Fruit fly (Drosophila melanogaster) whole organism, embryonic: Measurements from ENCODE around the gene CG6023.

Source experiments
- Abd-B ChIP-seq: fragments of 200-800 bp; sonication (Bioruptor generic); optimal IDR thresholded peaks from 2 replicates; lab custom pipeline; 2018; ENCODE audit warnings: missing biosample characterization, mild to moderate bottlenecking, missing genetic modification characterization, moderate library complexity
- B-H2 ChIP-seq: fragments of 200-800 bp; sonication (Bioruptor generic); optimal IDR thresholded peaks from 2 replicates; lab custom pipeline; 2018; ENCODE audit warnings: missing biosample characterization, mild to moderate bottlenecking, missing genetic modification characterization
- Blimp-1 ChIP-seq: fragments of 200-800 bp; sonication (Bioruptor generic); optimal IDR thresholded peaks from 3 replicates; lab custom pipeline; 2018; ENCODE audit warnings: missing biosample characterization, missing genetic modification characterization, mild to moderate bottlenecking, moderate library complexity, missing genetic modification reagents
- BtbVII ChIP-seq: fragments of 200-800 bp; sonication (Bioruptor generic); optimal IDR thresholded peaks from 3 replicates; lab custom pipeline; 2017; ENCODE audit warnings: missing biosample characterization, mild to moderate bottlenecking, missing genetic modification characterization
- CG10321 ChIP-seq: fragments of 200-800 bp; sonication (Bioruptor generic); IDR thresholded peaks from 2 replicates; pipeline ENCODE4 v1.3.6; 2022; ENCODE audit warnings: missing biosample characterization, missing genetic modification characterization
- CG11085 ChIP-seq: fragments of 200-800 bp; sonication (Bioruptor generic); IDR thresholded peaks from 2 replicates; pipeline ENCODE4 v1.3.6; 2022; ENCODE audit warnings: missing biosample characterization, missing genetic modification characterization
- CG11093 ChIP-seq: fragments of 200-800 bp; sonication (Bioruptor generic); IDR thresholded peaks from 3 replicates; pipeline ENCODE4 v1.3.6; 2022; ENCODE audit warnings: missing biosample characterization, missing genetic modification characterization
- CG12104 ChIP-seq: fragments of 200-800 bp; sonication (Bioruptor generic); optimal IDR thresholded peaks from 3 replicates; lab custom pipeline; 2016; ENCODE audit warnings: missing biosample characterization, missing genetic modification characterization
- CG15073 ChIP-seq: fragments of 200-800 bp; sonication (Bioruptor generic); optimal IDR thresholded peaks from 2 replicates; lab custom pipeline; 2016; ENCODE audit warnings: missing biosample characterization, missing genetic modification characterization
- CG1647 ChIP-seq: fragments of 200-800 bp; sonication (Bioruptor generic); optimal IDR thresholded peaks from 3 replicates; lab custom pipeline; 2016; ENCODE audit warnings: missing biosample characterization, missing genetic modification characterization
- CG3281 ChIP-seq: fragments of 200-800 bp; sonication (Bioruptor generic); optimal IDR thresholded peaks from 3 replicates; lab custom pipeline; 2017; ENCODE audit warnings: missing biosample characterization, mild to moderate bottlenecking, missing genetic modification characterization
- CG4730 ChIP-seq: fragments of 200-800 bp; sonication (Bioruptor generic); IDR thresholded peaks from 2 replicates; pipeline ENCODE4 v1.3.6; 2022; ENCODE audit warnings: missing biosample characterization, missing genetic modification characterization
- CG6272 ChIP-seq: fragments of 200-800 bp; sonication (Bioruptor generic); IDR thresholded peaks from 2 replicates; pipeline ENCODE4 v1.3.6; 2022; ENCODE audit warnings: missing biosample characterization, missing genetic modification characterization
- CG6791 ChIP-seq: fragments of 200-800 bp; sonication (Bioruptor generic); IDR thresholded peaks from 3 replicates; pipeline ENCODE4 v1.3.6; 2022; ENCODE audit warnings: missing biosample characterization, missing genetic modification characterization; ENCODE audit not compliant: partially characterized antibody
- CG7372 ChIP-seq: fragments of 200-800 bp; sonication (Bioruptor generic); IDR thresholded peaks from 2 replicates; pipeline ENCODE4 v1.3.6; 2022; ENCODE audit warnings: missing biosample characterization, missing genetic modification characterization
- CG7987 ChIP-seq: fragments of 200-800 bp; sonication (Bioruptor generic); optimal IDR thresholded peaks from 2 replicates; lab custom pipeline; 2018; ENCODE audit warnings: missing biosample characterization, mild to moderate bottlenecking, missing genetic modification characterization, moderate library complexity
- CG8290 ChIP-seq, 3 experiments: fragments of 200-800 bp; sonication (Bioruptor generic); optimal IDR thresholded peaks; 2 replicates each; lab custom pipeline; 2016 to 2019; ENCODE audit warnings: missing biosample characterization in 3 of 3, missing genetic modification characterization in 3 of 3, mild to moderate bottlenecking in 2 of 3, moderate library complexity in 1 of 3
- CG8944 ChIP-seq: fragments of 200-800 bp; sonication (Bioruptor generic); optimal IDR thresholded peaks from 3 replicates; lab custom pipeline; 2016; ENCODE audit warnings: missing biosample characterization, missing genetic modification characterization
- Chrac-16 ChIP-seq: fragments of 200-800 bp; sonication (Bioruptor generic); optimal IDR thresholded peaks from 3 replicates; lab custom pipeline; 2016; ENCODE audit warnings: missing biosample characterization, missing genetic modification characterization
- CrebB ChIP-seq: fragments of 200-800 bp; sonication (Bioruptor generic); optimal IDR thresholded peaks from 3 replicates; lab custom pipeline; 2018; ENCODE audit warnings: missing biosample characterization, mild to moderate bottlenecking, missing genetic modification characterization
- Dad ChIP-seq: fragments of 200-800 bp; sonication (Bioruptor generic); optimal IDR thresholded peaks from 3 replicates; lab custom pipeline; 2016; ENCODE audit warnings: missing biosample characterization, missing genetic modification characterization
- Dbx ChIP-seq: fragments of 200-800 bp; sonication (Bioruptor generic); IDR thresholded peaks from 3 replicates; pipeline ENCODE4 v1.3.6; 2022; ENCODE audit warnings: missing biosample characterization, missing genetic modification characterization
- Dek ChIP-seq: fragments of 200-800 bp; sonication (Bioruptor generic); optimal IDR thresholded peaks from 3 replicates; lab custom pipeline; 2019; ENCODE audit warnings: missing biosample characterization, mild to moderate bottlenecking, missing genetic modification characterization, moderate library complexity
- Fer3 ChIP-seq: fragments of 200-800 bp; sonication (Bioruptor generic); optimal IDR thresholded peaks from 2 replicates; lab custom pipeline; 2018; ENCODE audit warnings: missing biosample characterization, mild to moderate bottlenecking, missing genetic modification characterization, moderate library complexity
- MTF-1 ChIP-seq: fragments of 200-800 bp; sonication (Bioruptor generic); optimal IDR thresholded peaks from 2 replicates; lab custom pipeline; 2018; ENCODE audit warnings: missing biosample characterization, mild to moderate bottlenecking, missing genetic modification characterization, borderline replicate concordance
- Ptx1 ChIP-seq: fragments of 200-800 bp; sonication (Bioruptor generic); IDR thresholded peaks from 2 replicates; pipeline ENCODE4 v1.3.6; 2022; ENCODE audit warnings: missing biosample characterization, missing genetic modification characterization
- Rfx ChIP-seq: fragments of 200-800 bp; sonication (Bioruptor generic); IDR thresholded peaks from 2 replicates; pipeline ENCODE4 v1.3.6; 2022; ENCODE audit warnings: missing biosample characterization, missing genetic modification characterization
- amos ChIP-seq: fragments of 200-800 bp; sonication (Bioruptor generic); IDR thresholded peaks from 2 replicates; pipeline ENCODE4 v1.3.6; 2022; ENCODE audit warnings: missing biosample characterization, missing genetic modification characterization; ENCODE audit not compliant: partially characterized antibody
- bbx ChIP-seq: fragments of 200-800 bp; sonication (Bioruptor generic); IDR thresholded peaks from 2 replicates; pipeline ENCODE4 v1.3.6; 2022; ENCODE audit warnings: missing biosample characterization, missing genetic modification characterization; ENCODE audit not compliant: partially characterized antibody
- br ChIP-seq: fragments of >200 bp; optimal IDR thresholded peaks from 2 replicates; lab custom pipeline; 2017
- caup ChIP-seq: fragments of 200-800 bp; sonication (Bioruptor generic); optimal IDR thresholded peaks from 3 replicates; lab custom pipeline; 2017; ENCODE audit warnings: missing biosample characterization, mild to moderate bottlenecking, missing genetic modification characterization, moderate library complexity; ENCODE audit not compliant: severe bottlenecking
- cg ChIP-seq: fragments of 200-800 bp; sonication (Bioruptor generic); optimal IDR thresholded peaks from 3 replicates; lab custom pipeline; 2019; ENCODE audit warnings: missing biosample characterization, mild to moderate bottlenecking, missing genetic modification characterization, moderate library complexity
- chinmo ChIP-seq: fragments of 200-800 bp; sonication (Bioruptor generic); IDR thresholded peaks from 4 replicates; pipeline ENCODE4 v1.3.6; 2022; ENCODE audit warnings: missing biosample characterization, missing genetic modification characterization; ENCODE audit not compliant: partially characterized antibody
- chm ChIP-seq: fragments of 200-800 bp; sonication (Bioruptor generic); IDR thresholded peaks from 2 replicates; pipeline ENCODE4 v1.3.6; 2022; ENCODE audit warnings: missing biosample characterization, missing genetic modification characterization
- dysf ChIP-seq: fragments of 200-800 bp; sonication (Bioruptor generic); IDR thresholded peaks from 3 replicates; pipeline ENCODE4 v1.3.6; 2022; ENCODE audit warnings: missing biosample characterization, missing genetic modification characterization
- fd96Cb ChIP-seq: fragments of 200-800 bp; sonication (Bioruptor generic); optimal IDR thresholded peaks from 2 replicates; lab custom pipeline; 2018; ENCODE audit warnings: missing biosample characterization, mild to moderate bottlenecking, missing genetic modification characterization, moderate library complexity
- kay ChIP-seq: fragments of 200-800 bp; sonication (Bioruptor generic); optimal IDR thresholded peaks from 2 replicates; lab custom pipeline; 2016; ENCODE audit warnings: missing biosample characterization, missing genetic modification characterization
- oc ChIP-seq: fragments of 200-800 bp; sonication (Bioruptor generic); optimal IDR thresholded peaks from 2 replicates; lab custom pipeline; 2018; ENCODE audit warnings: missing biosample characterization, mild to moderate bottlenecking, missing genetic modification characterization, moderate library complexity
- onecut ChIP-seq: fragments of 200-800 bp; sonication (Bioruptor generic); IDR thresholded peaks from 2 replicates; pipeline ENCODE4 v1.3.6; 2022; ENCODE audit warnings: missing biosample characterization, missing genetic modification characterization
- otp ChIP-seq: fragments of 200-800 bp; sonication (Bioruptor generic); IDR thresholded peaks from 3 replicates; pipeline ENCODE4, ENCODE4 v1.3.6; 2022; ENCODE audit warnings: missing biosample characterization, missing genetic modification characterization
- pfk ChIP-seq: fragments of 200-800 bp; sonication (Bioruptor generic); optimal IDR thresholded peaks from 2 replicates; lab custom pipeline; 2018; ENCODE audit warnings: missing biosample characterization, mild to moderate bottlenecking, missing genetic modification characterization, moderate library complexity
- schlank ChIP-seq: fragments of 200-800 bp; sonication (Bioruptor generic); optimal IDR thresholded peaks from 2 replicates; lab custom pipeline; 2018; ENCODE audit warnings: missing biosample characterization, mild to moderate bottlenecking, missing genetic modification characterization
- sna ChIP-seq: fragments of 200-800 bp; sonication (Bioruptor generic); IDR thresholded peaks from 2 replicates; pipeline ENCODE4 v1.3.6; 2022; ENCODE audit warnings: missing biosample characterization, missing genetic modification characterization; ENCODE audit not compliant: partially characterized antibody
- sr ChIP-seq: fragments of 200-800 bp; sonication (Bioruptor generic); IDR thresholded peaks from 3 replicates; pipeline ENCODE4 v1.3.6; 2022; ENCODE audit warnings: missing biosample characterization, missing genetic modification characterization
- sug ChIP-seq: fragments of 200-800 bp; optimal IDR thresholded peaks from 2 replicates; lab custom pipeline; 2019; ENCODE audit warnings: missing biosample characterization, mild to moderate bottlenecking, missing genetic modification characterization, moderate library complexity
- tll ChIP-seq, 2 experiments: fragments of 200-800 bp in 1 of 2; fragments of >200 bp in 1 of 2; sonication (Bioruptor generic) in 1 of 2; optimal IDR thresholded peaks; 2 replicates each; lab custom pipeline; 2017 to 2019; ENCODE audit warnings: missing biosample characterization in 2 of 2, missing genetic modification characterization in 2 of 2, mild to moderate bottlenecking in 1 of 2, moderate library complexity in 1 of 2
- usp ChIP-seq: fragments of >200 bp; optimal IDR thresholded peaks from 2 replicates; lab custom pipeline; 2017; ENCODE audit warnings: missing biosample characterization, missing genetic modification characterization

Gene CG6023

dm6 chrX:18366033-18366850 is 45.2 kb upstream of the CG6023 start, which contains the start of gene CrebB (continued):
- TF ChIP-seq bbx (GFP tag; lab: Robert Waterston, UW) (0 out of 2 replicates have a peak, but pooled peaks have one; percentile 48), Chrac-16 (GFP tag; lab: Kevin White, UChicago) (peak; percentile 1), CG4730 (GFP tag; lab: Robert Waterston, UW) (no peak), Ptx1 (GFP tag; lab: Robert Waterston, UW) (peak; percentile 47), fd96Cb (tag; lab: Kevin White, UChicago) (no peak), schlank (tag; lab: Kevin White, UChicago) (no peak), usp (GFP tag; lab: Kevin White, UChicago) (no peak), Rfx (GFP tag; lab: Robert Waterston, UW) (peak; percentile 82), Dbx (GFP tag; lab: Robert Waterston, UW) (no peak), CG6272 (GFP tag; lab: Robert Waterston, UW) (no peak), CG8290 (GFP tag; optimal IDR thresholded peaks at IDR 0.05; lab: Kevin White, UChicago) (peak; percentile 39), CG8290 (tag; optimal IDR thresholded peaks at IDR 0.05; lab: Kevin White, UChicago) (peak; percentile 64 to 80), CG8944 (GFP tag; lab: Kevin White, UChicago) (no peak), B-H2 (GFP tag; lab: Kevin White, UChicago) (peak; percentile 42), CG1647 (GFP tag; lab: Kevin White, UChicago) (no peak), chm (GFP tag; lab: Robert Waterston, UW) (peak; percentile 45; the same call in 1 of the 2 replicates), CG11085 (GFP tag; lab: Robert Waterston, UW) (peak; percentile 40; the same call in 1 of the 2 replicates), Abd-B (GFP tag; lab: Kevin White, UChicago) (peak; percentile 78), Fer3 (peak; percentile 31), MTF-1 (GFP tag; lab: Kevin White, UChicago) (peak; percentile 36), oc (tag; lab: Kevin White, UChicago) (peak; percentile 82), Dad (GFP tag; lab: Kevin White, UChicago) (peak; percentile 2), caup (GFP tag; lab: Kevin White, UChicago) (peak; percentile 17), CG15073 (no peak), br (no peak), sug (tag; lab: Kevin White, UChicago) (peak; percentile 85), Blimp-1 (GFP tag; lab: Kevin White, UChicago) (no peak), CG3281 (GFP tag; lab: Kevin White, UChicago) (peak; percentile 29), chinmo (GFP tag; lab: Robert Waterston, UW) (peak; percentile 99), CG12104 (GFP tag; lab: Kevin White, UChicago) (no peak), CrebB (tag; lab: Kevin White, UChicago) (peak; percentile 34), CG7372 (peak; percentile 41; the same call in 1 of the 2 replicates), CG11093 (GFP tag; lab: Robert Waterston, UW) (no peak), dysf (GFP tag; lab: Robert Waterston, UW) (peak; percentile 70), sr (GFP tag; lab: Robert Waterston, UW) (peak; percentile 99), Dek (tag; lab: Kevin White, UChicago) (peak; percentile 45), CG7987 (GFP tag; lab: Kevin White, UChicago) (peak; percentile 95), CG6791 (GFP tag; lab: Robert Waterston, UW) (0 out of 3 replicates have a peak, but pooled peaks have one; percentile 26), cg (peak; percentile 85), tll (GFP tag; optimal IDR thresholded peaks at IDR 0.05; lab: Kevin White, UChicago) (no peak), sna (GFP tag; lab: Robert Waterston, UW) (peak; percentile 39; the same call in 1 of the 2 replicates), pfk (GFP tag; lab: Kevin White, UChicago) (no peak), BtbVII (GFP tag; lab: Kevin White, UChicago) (peak; percentile 81), otp (0 out of 3 replicates have a peak, but pooled peaks have one; percentile 18), CG10321 (GFP tag; lab: Robert Waterston, UW) (peak; percentile 94), amos (no peak), onecut (GFP tag; lab: Robert Waterston, UW) (0 out of 2 replicates have a peak, but pooled peaks have one; percentile 4), kay (peak; percentile 84)
